Fruit fly (Drosophila melanogaster) whole organism, embryonic: Measurements from ENCODE around the gene CG43867.

Source experiments
- Ada2b ChIP-seq: fragments of 200-800 bp; sonication (Bioruptor generic); IDR thresholded peaks from 2 replicates; pipeline ENCODE4 v1.3.6; 2022; ENCODE audit warnings: missing biosample characterization, missing genetic modification characterization
- CG11504 ChIP-seq: fragments of 200-800 bp; sonication (Bioruptor generic); optimal IDR thresholded peaks from 3 replicates; lab custom pipeline; 2019; ENCODE audit warnings: missing biosample characterization, mild to moderate bottlenecking, missing genetic modification characterization, moderate library complexity
- CG11723 ChIP-seq: fragments of 200-800 bp; sonication (Bioruptor generic); optimal IDR thresholded peaks from 2 replicates; lab custom pipeline; 2017; ENCODE audit warnings: missing biosample characterization, mild to moderate bottlenecking, missing genetic modification characterization
- CG12769 ChIP-seq: fragments of 200-800 bp; sonication (Bioruptor generic); optimal IDR thresholded peaks from 2 replicates; lab custom pipeline; 2019; ENCODE audit warnings: missing biosample characterization, mild to moderate bottlenecking, missing genetic modification characterization, moderate library complexity
- CG15514 ChIP-seq: fragments of 200-800 bp; sonication (Bioruptor generic); optimal IDR thresholded peaks from 3 replicates; lab custom pipeline; 2017; ENCODE audit warnings: missing biosample characterization, missing genetic modification characterization, mild to moderate bottlenecking, moderate library complexity, missing genetic modification reagents
- CG18599 ChIP-seq: fragments of 200-800 bp; sonication (Bioruptor generic); optimal IDR thresholded peaks from 3 replicates; lab custom pipeline; 2017; ENCODE audit warnings: missing biosample characterization, missing genetic modification characterization, mild to moderate bottlenecking, moderate library complexity, missing genetic modification reagents
- CG2678 ChIP-seq: fragments of 200-800 bp; sonication (Bioruptor generic); optimal IDR thresholded peaks from 3 replicates; lab custom pipeline; 2019; ENCODE audit warnings: missing biosample characterization, mild to moderate bottlenecking, missing genetic modification characterization, moderate library complexity
- CG32532 ChIP-seq: fragments of 200-800 bp; sonication (Bioruptor generic); IDR thresholded peaks from 2 replicates; pipeline ENCODE4 v1.3.6; 2022; ENCODE audit warnings: missing biosample characterization, missing genetic modification characterization
- CG4854 ChIP-seq: fragments of 200-800 bp; sonication (Bioruptor generic); optimal IDR thresholded peaks from 2 replicates; lab custom pipeline; 2016; ENCODE audit warnings: missing biosample characterization, missing genetic modification characterization, inconsistent platforms
- CG8290 ChIP-seq, 3 experiments: fragments of 200-800 bp; sonication (Bioruptor generic); optimal IDR thresholded peaks; 2 replicates each; lab custom pipeline; 2016 to 2019; ENCODE audit warnings: missing biosample characterization in 3 of 3, missing genetic modification characterization in 3 of 3, mild to moderate bottlenecking in 2 of 3, moderate library complexity in 1 of 3
- Camta ChIP-seq: fragments of 200-800 bp; sonication (Bioruptor generic); optimal IDR thresholded peaks from 2 replicates; lab custom pipeline; 2016; ENCODE audit warnings: missing biosample characterization, missing genetic modification characterization
- CrebB ChIP-seq: fragments of 200-800 bp; sonication (Bioruptor generic); optimal IDR thresholded peaks from 3 replicates; lab custom pipeline; 2018; ENCODE audit warnings: missing biosample characterization, mild to moderate bottlenecking, missing genetic modification characterization
- Dek ChIP-seq: fragments of 200-800 bp; sonication (Bioruptor generic); optimal IDR thresholded peaks from 3 replicates; lab custom pipeline; 2019; ENCODE audit warnings: missing biosample characterization, mild to moderate bottlenecking, missing genetic modification characterization, moderate library complexity
- Doc3 ChIP-seq: fragments of 200-800 bp; sonication (Bioruptor generic); IDR thresholded peaks from 3 replicates; pipeline ENCODE4 v1.3.6; 2022; ENCODE audit warnings: missing biosample characterization, missing genetic modification characterization; ENCODE audit not compliant: partially characterized antibody
- Ets65A ChIP-seq: fragments of 200-800 bp; sonication (Bioruptor generic); peaks from one replicate; lab custom pipeline; 2016; ENCODE audit warnings: missing biosample characterization, missing genetic modification characterization
- Fer1 ChIP-seq: fragments of 200-800 bp; sonication (Bioruptor generic); optimal IDR thresholded peaks from 2 replicates; lab custom pipeline; 2017; ENCODE audit warnings: missing biosample characterization, mild to moderate bottlenecking, missing genetic modification characterization
- Fer3 ChIP-seq: fragments of 200-800 bp; sonication (Bioruptor generic); optimal IDR thresholded peaks from 2 replicates; lab custom pipeline; 2018; ENCODE audit warnings: missing biosample characterization, mild to moderate bottlenecking, missing genetic modification characterization, moderate library complexity
- HLH54F ChIP-seq: fragments of 200-800 bp; sonication (Bioruptor generic); optimal IDR thresholded peaks from 3 replicates; lab custom pipeline; 2016; ENCODE audit warnings: missing biosample characterization, missing genetic modification characterization
- Hand ChIP-seq: fragments of 200-800 bp; sonication (Bioruptor generic); optimal IDR thresholded peaks from 2 replicates; lab custom pipeline; 2017; ENCODE audit warnings: mild to moderate bottlenecking, missing biosample characterization, missing genetic modification reagents, missing genetic modification characterization
- MBD-R2 ChIP-seq: fragments of 200-800 bp; sonication (Bioruptor generic); IDR thresholded peaks from 2 replicates; pipeline ENCODE4 v1.3.6; 2022; ENCODE audit warnings: missing biosample characterization, missing genetic modification characterization
- Med ChIP-seq: fragments of 200-800 bp; sonication (Bioruptor generic); peaks from one replicate; lab custom pipeline; 2016; ENCODE audit warnings: missing biosample characterization, missing genetic modification characterization, mild to moderate bottlenecking, inconsistent platforms, moderate library complexity
- Pdp1 ChIP-seq, 2 experiments: fragments of 200-800 bp; sonication (Bioruptor generic); optimal IDR thresholded peaks; 3 replicates each; lab custom pipeline; 2016; ENCODE audit warnings: missing biosample characterization in 2 of 2, missing genetic modification characterization in 2 of 2, mild to moderate bottlenecking in 1 of 2, moderate library complexity in 1 of 2
- Ptx1 ChIP-seq: fragments of 200-800 bp; sonication (Bioruptor generic); IDR thresholded peaks from 2 replicates; pipeline ENCODE4 v1.3.6; 2022; ENCODE audit warnings: missing biosample characterization, missing genetic modification characterization
- Sox100B ChIP-seq: fragments of 200-800 bp; sonication (Bioruptor generic); optimal IDR thresholded peaks from 3 replicates; lab custom pipeline; 2018; ENCODE audit warnings: missing biosample characterization, mild to moderate bottlenecking, missing genetic modification characterization
- Usf ChIP-seq: fragments of 200-800 bp; sonication (Bioruptor generic); optimal IDR thresholded peaks from 2 replicates; lab custom pipeline; 2017; ENCODE audit warnings: missing genotype, missing biosample characterization, missing genetic modification characterization
- ab ChIP-seq: fragments of 200-800 bp; sonication (Bioruptor generic); optimal IDR thresholded peaks from 2 replicates; lab custom pipeline; 2016; ENCODE audit warnings: missing biosample characterization, missing genetic modification characterization
- al ChIP-seq: fragments of 200-800 bp; sonication (Bioruptor generic); IDR thresholded peaks from 2 replicates; pipeline ENCODE4 v1.3.6; 2022; ENCODE audit warnings: missing biosample characterization, missing genetic modification characterization
- aop ChIP-seq: fragments of 200-800 bp; sonication (Bioruptor generic); IDR thresholded peaks from 2 replicates; pipeline ENCODE4 v1.3.6; 2022; ENCODE audit warnings: missing biosample characterization, missing genetic modification characterization
- bbx ChIP-seq: fragments of 200-800 bp; sonication (Bioruptor generic); IDR thresholded peaks from 2 replicates; pipeline ENCODE4 v1.3.6; 2022; ENCODE audit warnings: missing biosample characterization, missing genetic modification characterization; ENCODE audit not compliant: partially characterized antibody
- chinmo ChIP-seq: fragments of 200-800 bp; sonication (Bioruptor generic); IDR thresholded peaks from 4 replicates; pipeline ENCODE4 v1.3.6; 2022; ENCODE audit warnings: missing biosample characterization, missing genetic modification characterization; ENCODE audit not compliant: partially characterized antibody
- ci ChIP-seq: fragments of 200-800 bp; sonication (Bioruptor generic); IDR thresholded peaks from 3 replicates; pipeline ENCODE4 v1.3.6; 2022; ENCODE audit warnings: missing biosample characterization, missing genetic modification characterization
- dmrt11E ChIP-seq: fragments of 200-800 bp; sonication (Bioruptor generic); optimal IDR thresholded peaks from 3 replicates; lab custom pipeline; 2018; ENCODE audit warnings: missing biosample characterization, mild to moderate bottlenecking, missing genetic modification characterization, moderate library complexity
- dysf ChIP-seq: fragments of 200-800 bp; sonication (Bioruptor generic); IDR thresholded peaks from 3 replicates; pipeline ENCODE4 v1.3.6; 2022; ENCODE audit warnings: missing biosample characterization, missing genetic modification characterization
- gfzf ChIP-seq: fragments of 200-800 bp; sonication (Bioruptor generic); optimal IDR thresholded peaks from 2 replicates; lab custom pipeline; 2016; ENCODE audit warnings: missing biosample characterization, mild to moderate bottlenecking, missing genetic modification characterization, moderate library complexity
- grau ChIP-seq: fragments of 200-800 bp; optimal IDR thresholded peaks from 3 replicates; lab custom pipeline; 2019; ENCODE audit warnings: missing biosample characterization, mild to moderate bottlenecking, missing genetic modification characterization, moderate library complexity
- hkb ChIP-seq, 2 experiments: fragments of 200-800 bp in 1 of 2; fragments of >200 bp in 1 of 2; sonication (Bioruptor generic) in 1 of 2; IDR thresholded peaks in 1 of 2; optimal IDR thresholded peaks in 1 of 2; 2 replicates each; pipeline versions ENCODE4 v1.3.6 to Lab custom; 2017 to 2022; ENCODE audit warnings: missing biosample characterization in 1 of 2, missing genetic modification characterization in 1 of 2
- jing ChIP-seq: fragments of 200-800 bp; sonication (Bioruptor generic); optimal IDR thresholded peaks from 2 replicates; lab custom pipeline; 2018; ENCODE audit warnings: missing biosample characterization, mild to moderate bottlenecking, missing genetic modification characterization
- lab ChIP-seq: fragments of 200-800 bp; sonication (Bioruptor generic); optimal IDR thresholded peaks from 3 replicates; lab custom pipeline; 2017; ENCODE audit warnings: missing biosample characterization, missing genetic modification characterization, mild to moderate bottlenecking, moderate library complexity, missing genetic modification reagents
- mam ChIP-seq: fragments of 200-800 bp; sonication (Bioruptor generic); optimal IDR thresholded peaks from 3 replicates; lab custom pipeline; 2016; ENCODE audit warnings: missing biosample characterization, missing genetic modification characterization
- nom ChIP-seq: fragments of 200-800 bp; sonication (Bioruptor generic); optimal IDR thresholded peaks from 2 replicates; lab custom pipeline; 2017; ENCODE audit warnings: missing biosample characterization, missing genetic modification characterization, mild to moderate bottlenecking, moderate library complexity, missing genetic modification reagents
- peb ChIP-seq: fragments of 200-800 bp; sonication (Bioruptor generic); IDR thresholded peaks from 2 replicates; pipeline ENCODE4 v1.3.6; 2022; ENCODE audit warnings: missing biosample characterization, missing genetic modification characterization
- repo ChIP-seq: fragments of 200-800 bp; sonication (Bioruptor generic); optimal IDR thresholded peaks from 2 replicates; lab custom pipeline; 2016; ENCODE audit warnings: missing biosample characterization, missing genetic modification characterization
- row ChIP-seq: fragments of 200-800 bp; sonication (Bioruptor generic); IDR thresholded peaks from 3 replicates; pipeline ENCODE4 v1.3.6; 2022; ENCODE audit warnings: missing biosample characterization, missing genetic modification characterization
- slou ChIP-seq: fragments of 200-800 bp; sonication (Bioruptor generic); optimal IDR thresholded peaks from 3 replicates; lab custom pipeline; 2016; ENCODE audit warnings: missing biosample characterization, missing genetic modification characterization
- tgo ChIP-seq: fragments of 200-800 bp; sonication (Bioruptor generic); IDR thresholded peaks from 3 replicates; pipeline ENCODE4 v1.3.6; 2022; ENCODE audit warnings: missing biosample characterization, missing genetic modification characterization
- ttk ChIP-seq: fragments of 200-800 bp; sonication (Bioruptor generic); IDR thresholded peaks from 2 replicates; pipeline ENCODE4 v2.1.2; 2022; ENCODE audit warnings: missing biosample characterization, missing genetic modification characterization
- vvl ChIP-seq: fragments of 200-800 bp; sonication (Bioruptor generic); IDR thresholded peaks from 2 replicates; pipeline ENCODE4 v1.3.6; 2022; ENCODE audit warnings: missing biosample characterization, missing genetic modification characterization

Gene CG43867

dm6 chrX:953807-954206 is 26.0 kb upstream of the CG43867 start:
- TF ChIP-seq dysf (GFP tag; lab: Robert Waterston, UW), result 0 out of 3 replicates have a peak, but pooled peaks have one; percentile 33
- TF ChIP-seq Ada2b (GFP tag; lab: Robert Waterston, UW), result 0 out of 2 replicates have a peak, but pooled peaks have one; percentile 23
- TF ChIP-seq HLH54F (GFP tag; lab: Kevin White, UChicago), result no peak
- TF ChIP-seq CG8290 (GFP tag; optimal IDR thresholded peaks at IDR 0.05; lab: Kevin White, UChicago), result no peak
- TF ChIP-seq CG8290 (tag; optimal IDR thresholded peaks at IDR 0.05; lab: Kevin White, UChicago), result peak in 1 of 2 experiments; percentile 9
- no peak for TF ChIP-seq bbx (GFP tag; lab: Robert Waterston, UW)
- TF ChIP-seq CG18599, result peak; percentile 33
- TF ChIP-seq hkb (optimal IDR thresholded peaks at IDR 0.05; lab: Kevin White, UChicago), result no peak
- 0 out of 2 replicates have a peak, but pooled peaks have one; percentile 22 for TF ChIP-seq hkb (GFP tag; IDR thresholded peaks at IDR 0.05; lab: Robert Waterston, UW)
- peak; percentile 3 for TF ChIP-seq CG2678 (tag; lab: Kevin White, UChicago)
- no peak for TF ChIP-seq nom (GFP tag; lab: Kevin White, UChicago)
- no peak for TF ChIP-seq CrebB (tag; lab: Kevin White, UChicago)
- peak; percentile 31; the same call in 1 of the 2 replicates for TF ChIP-seq vvl (GFP tag; lab: Robert Waterston, UW)
- peak; percentile 18 for TF ChIP-seq CG15514 (GFP tag; lab: Kevin White, UChicago)
- TF ChIP-seq grau (tag; lab: Kevin White, UChicago), result peak; percentile 4
- peak; percentile 5 for TF ChIP-seq CG12769 (tag; lab: Kevin White, UChicago)
- TF ChIP-seq Pdp1 (GFP tag; optimal IDR thresholded peaks at IDR 0.05; lab: Kevin White, UChicago), result peak in 1 of 2 experiments; percentile 9
- no peak for TF ChIP-seq repo (GFP tag; lab: Kevin White, UChicago)
- TF ChIP-seq Med (GFP tag; lab: Kevin White, UChicago), result peak; percentile 77
- peak; percentile 10 for TF ChIP-seq lab
- TF ChIP-seq ttk (GFP tag; lab: Robert Waterston, UW), result peak; percentile 20; the same call in 1 of the 2 replicates
- peak; percentile 76 for TF ChIP-seq Ets65A (GFP tag; lab: Kevin White, UChicago)
- 0 out of 3 replicates have a peak, but pooled peaks have one; percentile 27 for TF ChIP-seq ci (GFP tag; lab: Robert Waterston, UW)
- TF ChIP-seq Ptx1 (GFP tag; lab: Robert Waterston, UW), result peak; percentile 28; the same call in 1 of the 2 replicates
- TF ChIP-seq tgo (GFP tag; lab: Robert Waterston, UW), result peak; percentile 27; the same call in 1 of the 3 replicates
- peak; percentile 44; the same call in 1 of the 2 replicates for TF ChIP-seq CG32532
- no peak for TF ChIP-seq CG4854
- TF ChIP-seq CG11504 (tag; lab: Kevin White, UChicago), result peak; percentile 21
- peak; percentile 32; the same call in 2 of the 3 replicates for TF ChIP-seq row (GFP tag; lab: Robert Waterston, UW)

- TF ChIP-seq Hand (GFP tag; lab: Kevin White, UChicago) (no peak), Dek (tag; lab: Kevin White, UChicago) (no peak), CG12769 (tag; lab: Kevin White, UChicago) (no peak), al (GFP tag; lab: Robert Waterston, UW) (no peak), Usf (GFP tag; lab: Kevin White, UChicago) (no peak)
Measured at dm6 chrX:951800-952199, 24.0 kb upstream of the CG43867 start, which contains the start of gene CG3690. CG3690 (minus strand) TSS chrX:951900.

DNA sequence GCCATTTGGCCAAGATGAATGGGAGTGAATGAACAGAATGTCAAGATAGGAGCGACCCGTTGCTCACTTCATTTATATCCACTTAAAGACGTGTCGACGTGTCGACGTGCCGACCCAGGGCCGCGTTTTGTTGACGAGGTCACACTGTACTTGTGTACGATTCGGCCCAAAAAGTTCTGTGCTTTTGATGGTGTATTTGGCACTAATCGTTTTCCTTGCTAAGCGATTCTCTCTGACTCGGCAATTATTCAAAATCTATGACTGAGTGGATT is 20.4 kb upstream of the CG43867 start:
- TF ChIP-seq slou (GFP tag; lab: Kevin White, UChicago) (no peak), Fer1 (GFP tag; lab: Kevin White, UChicago) (peak; percentile 43), Camta (GFP tag; lab: Kevin White, UChicago) (no peak), Doc3 (GFP tag; lab: Robert Waterston, UW) (no peak), CG11723 (GFP tag; lab: Kevin White, UChicago) (no peak), aop (GFP tag; lab: Robert Waterston, UW) (no peak), jing (no peak), MBD-R2 (GFP tag; lab: Robert Waterston, UW) (peak; percentile 20; the same call in 1 of the 2 replicates), chinmo (GFP tag; lab: Robert Waterston, UW) (no peak), dmrt11E (tag; lab: Kevin White, UChicago) (no peak), Fer3 (tag; lab: Kevin White, UChicago) (peak; percentile 23), ab (no peak), mam (GFP tag; lab: Kevin White, UChicago) (peak; percentile 43), gfzf (GFP tag; lab: Kevin White, UChicago) (no peak), peb (no peak), Sox100B (GFP tag; lab: Kevin White, UChicago) (no peak)
